Worm (Caenorhabditis elegans) whole organism, early embryonic: ENCODE measurements around the gene ect-2.

Experiments used
- F13C5.2 ChIP-seq: sonication (generic microtip); optimal IDR thresholded peaks from 2 replicates; lab custom pipeline; 2017; ENCODE audit warnings: mild to moderate bottlenecking, missing genetic modification characterization, inconsistent platforms, missing compliant biosample characterization
- aly-1 ChIP-seq: sonication (generic microtip); optimal IDR thresholded peaks from 2 replicates; lab custom pipeline; 2016; ENCODE audit warnings: missing genetic modification characterization, missing compliant biosample characterization
- ama-1 ChIP-seq: fragments of 150-350 bp; optimal IDR thresholded peaks from 2 replicates; lab custom pipeline; 2014
- ceh-13 ChIP-seq: fragments of 200-800 bp; sonication (Bioruptor generic); optimal IDR thresholded peaks from 2 replicates; lab custom pipeline; 2018; ENCODE audit warnings: mild to moderate bottlenecking, missing genetic modification characterization, missing compliant biosample characterization
- ets-7 ChIP-seq: sonication (generic microtip); optimal IDR thresholded peaks from 2 replicates; lab custom pipeline; 2016; ENCODE audit warnings: missing genotype, missing genetic modification characterization, missing compliant biosample characterization
- flt-1 ChIP-seq: fragments of 200-800 bp; sonication (Bioruptor generic); IDR thresholded peaks from 2 replicates; pipeline ENCODE4 v1.3.6; 2022; ENCODE audit warnings: missing genetic modification characterization, missing compliant biosample characterization
- hmbx-1 ChIP-seq: sonication (generic microtip); optimal IDR thresholded peaks from 2 replicates; lab custom pipeline; 2016; ENCODE audit warnings: mild to moderate bottlenecking, missing genetic modification characterization, missing compliant biosample characterization
- hmg-4 ChIP-seq: fragments of 200-800 bp; sonication (Bioruptor generic); optimal IDR thresholded peaks from 2 replicates; lab custom pipeline; 2018; ENCODE audit warnings: mild to moderate bottlenecking, missing genetic modification characterization, missing compliant biosample characterization
- hnd-1 ChIP-seq: sonication (generic microtip); optimal IDR thresholded peaks from 2 replicates; lab custom pipeline; 2016; ENCODE audit warnings: missing genetic modification characterization, missing compliant biosample characterization
- scrt-1 ChIP-seq: fragments of 200-800 bp; sonication (Bioruptor generic); IDR thresholded peaks from 2 replicates; pipeline ENCODE4 v1.3.6; 2022; ENCODE audit warnings: missing genetic modification characterization, missing compliant biosample characterization
- sea-1 ChIP-seq: fragments of 200-800 bp; sonication (Bioruptor generic); conservative IDR thresholded peaks from 2 replicates; pipeline ENCODE4 v1.3.6; 2022; ENCODE audit warnings: missing genetic modification characterization, missing compliant biosample characterization
- tbx-37 ChIP-seq: fragments of 200-800 bp; sonication (Bioruptor generic); conservative IDR thresholded peaks from 2 replicates; pipeline ENCODE4 v1.3.6; 2022; ENCODE audit warnings: missing genetic modification reagents, missing genetic modification characterization, missing compliant biosample characterization
- tra-4 ChIP-seq: sonication (generic microtip); optimal IDR thresholded peaks from 2 replicates; lab custom pipeline; 2017; ENCODE audit warnings: missing genetic modification characterization, missing compliant biosample characterization

DNA sequence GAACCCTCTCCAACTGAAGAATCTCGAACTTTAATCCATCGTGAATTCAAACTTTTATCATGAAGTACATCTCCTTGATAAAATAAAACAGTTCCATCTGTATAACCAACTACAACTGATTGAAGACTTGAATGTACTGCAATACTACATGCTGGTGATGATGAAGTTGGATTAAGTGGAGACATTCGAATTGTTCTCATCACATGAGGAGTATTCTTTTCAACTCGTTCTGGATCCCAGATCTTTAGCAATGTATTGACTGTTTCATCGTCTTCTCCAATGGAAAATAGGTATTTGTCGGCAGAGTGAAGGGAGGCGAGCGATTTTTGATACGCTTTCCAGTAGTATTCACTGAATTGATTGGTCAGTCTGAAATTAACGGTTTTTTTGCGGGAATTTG lies 8.8 kb upstream of the ect-2 start:
- no peak for TF ChIP-seq tra-4 (tag; lab: Kevin White, UChicago)
- TF ChIP-seq ama-1 (lab: Kevin White, UChicago), result no peak
- TF ChIP-seq ceh-13, result no peak
- TF ChIP-seq ets-7 (tag; lab: Kevin White, UChicago), result no peak
- TF ChIP-seq hmg-4 (GFP tag; lab: Kevin White, UChicago), result no peak
- TF ChIP-seq sea-1 (GFP tag; lab: Robert Waterston, UW), result no peak
- no peak for TF ChIP-seq scrt-1 (GFP tag; lab: Robert Waterston, UW)
- TF ChIP-seq F13C5.2, result no peak
- TF ChIP-seq aly-1 (tag; lab: Kevin White, UChicago), result no peak
- TF ChIP-seq hnd-1 (tag; lab: Kevin White, UChicago), result no peak
- no peak for TF ChIP-seq flt-1 (GFP tag; lab: Robert Waterston, UW)
- no peak for TF ChIP-seq tbx-37 (GFP tag; lab: Robert Waterston, UW)
- TF ChIP-seq hmbx-1 (tag; lab: Kevin White, UChicago), result no peak
